Fruit fly (Drosophila melanogaster): Measurements from ENCODE around the gene CG34298.

CG34298 gene

dm6 chr3R:30023445-30023844 is 23.9 kb downstream of the CG34298 start:
- no peak for TF ChIP-seq Hr78 (GFP tag; optimal IDR thresholded peaks at IDR 0.05)
- TF ChIP-seq psq (GFP tag; optimal IDR thresholded peaks at IDR 0.05) = no peak
- TF ChIP-seq Dfd (GFP tag; optimal IDR thresholded peaks at IDR 0.05) = no peak
- no peak for TF ChIP-seq CrebA (GFP tag; optimal IDR thresholded peaks at IDR 0.05; ENCODE audit: borderline replicate concordance)
- no peak for TF ChIP-seq woc (GFP tag; optimal IDR thresholded peaks at IDR 0.05)
- TF ChIP-seq tai (GFP tag; optimal IDR thresholded peaks at IDR 0.05) = no peak
- TF ChIP-seq h (GFP tag; optimal IDR thresholded peaks at IDR 0.05) = no peak
- no peak for TF ChIP-seq Vsx2 (GFP tag; optimal IDR thresholded peaks at IDR 0.05; ENCODE audit: partially characterized antibody)
- no peak for TF ChIP-seq br (GFP tag; optimal IDR thresholded peaks at IDR 0.05)

- no peak for TF ChIP-seq dl (GFP tag; optimal IDR thresholded peaks at IDR 0.05; ENCODE audit: insufficient read depth in 1 of 2, partially characterized antibody in 2 of 2)
- TF ChIP-seq lola (GFP tag; optimal IDR thresholded peaks at IDR 0.05) = no peak
- TF ChIP-seq h (GFP tag; optimal IDR thresholded peaks at IDR 0.05) = no peak
- no peak for TF ChIP-seq sage (GFP tag; optimal IDR thresholded peaks at IDR 0.05)
- no peak for TF ChIP-seq CrebA (GFP tag; optimal IDR thresholded peaks at IDR 0.05; ENCODE audit: borderline replicate concordance)
- no peak for TF ChIP-seq brk (GFP tag; optimal IDR thresholded peaks at IDR 0.05)
- no peak for TF ChIP-seq sv (GFP tag; optimal IDR thresholded peaks at IDR 0.05)
These were observed 30.5 kb downstream of the CG34298 start for dm6 chr3R:30030061-30030460.

dm6 chr3R:30032281-30032680 is 32.7 kb downstream of the CG34298 start:
- TF ChIP-seq sv (GFP tag; optimal IDR thresholded peaks at IDR 0.05) (no peak), sage (GFP tag; optimal IDR thresholded peaks at IDR 0.05) (no peak), Vsx2 (GFP tag; optimal IDR thresholded peaks at IDR 0.05; ENCODE audit: partially characterized antibody) (no peak), fru (GFP tag; optimal IDR thresholded peaks at IDR 0.05) (no peak), N (GFP tag; optimal IDR thresholded peaks at IDR 0.05) (no peak), Dfd (GFP tag; optimal IDR thresholded peaks at IDR 0.05) (no peak), CG9705 (GFP tag; optimal IDR thresholded peaks at IDR 0.05) (no peak), br (GFP tag; optimal IDR thresholded peaks at IDR 0.05) (no peak), Rel (GFP tag; optimal IDR thresholded peaks at IDR 0.05) (no peak), Rel (tag; optimal IDR thresholded peaks at IDR 0.05) (no peak)

- TF ChIP-seq Rel (GFP tag; optimal IDR thresholded peaks at IDR 0.05) = no peak
- no peak for TF ChIP-seq Rel (tag; optimal IDR thresholded peaks at IDR 0.05)
- no peak for TF ChIP-seq usp (GFP tag; optimal IDR thresholded peaks at IDR 0.05)
- no peak for TF ChIP-seq Hr78 (GFP tag; optimal IDR thresholded peaks at IDR 0.05)
- TF ChIP-seq psq (GFP tag; optimal IDR thresholded peaks at IDR 0.05) = no peak
- TF ChIP-seq Dfd (GFP tag; optimal IDR thresholded peaks at IDR 0.05) = no peak
- TF ChIP-seq pan (optimal IDR thresholded peaks at IDR 0.05) = no peak
- no peak for TF ChIP-seq Sp1 (GFP tag; optimal IDR thresholded peaks at IDR 0.05)
- TF ChIP-seq dl (GFP tag; optimal IDR thresholded peaks at IDR 0.05; ENCODE audit: insufficient read depth in 1 of 2, partially characterized antibody in 2 of 2) = no peak
- TF ChIP-seq br (GFP tag; optimal IDR thresholded peaks at IDR 0.05) = no peak
- TF ChIP-seq rgr (GFP tag; optimal IDR thresholded peaks at IDR 0.05) = no peak
- TF ChIP-seq ey (GFP tag; optimal IDR thresholded peaks at IDR 0.05) = no peak
These were observed 37.0 kb downstream of the CG34298 start, which contains the start of gene ZIPIC for dm6 chr3R:30036609-30037008. ZIPIC (minus strand) TSS chr3R:30036870.

dm6 chr3R:30037630-30038029 is 38.0 kb downstream of the CG34298 start, which contains the start of gene ocn:
ocn (minus strand) TSS chr3R:30037730.
- TF ChIP-seq CG9705 (GFP tag; optimal IDR thresholded peaks at IDR 0.05) = no peak
- no peak for TF ChIP-seq psq (GFP tag; optimal IDR thresholded peaks at IDR 0.05)
- TF ChIP-seq lola (GFP tag; optimal IDR thresholded peaks at IDR 0.05) = no peak
- no peak for TF ChIP-seq dl (GFP tag; optimal IDR thresholded peaks at IDR 0.05; ENCODE audit: insufficient read depth in 1 of 2, partially characterized antibody in 2 of 2)
- no peak for TF ChIP-seq Mio (GFP tag; optimal IDR thresholded peaks at IDR 0.05)
- no peak for TF ChIP-seq h (GFP tag; optimal IDR thresholded peaks at IDR 0.05)
- TF ChIP-seq dsf (GFP tag; optimal IDR thresholded peaks at IDR 0.05; ENCODE audit: borderline replicate concordance) = no peak
- TF ChIP-seq CrebA (GFP tag; optimal IDR thresholded peaks at IDR 0.05; ENCODE audit: borderline replicate concordance) = no peak
- no peak for TF ChIP-seq Myc (optimal IDR thresholded peaks at IDR 0.05)
- TF ChIP-seq usp (GFP tag; optimal IDR thresholded peaks at IDR 0.05) = no peak
- no peak for TF ChIP-seq sage (GFP tag; optimal IDR thresholded peaks at IDR 0.05)
- TF ChIP-seq ey (GFP tag; optimal IDR thresholded peaks at IDR 0.05) = no peak
- no peak for TF ChIP-seq tai (GFP tag; optimal IDR thresholded peaks at IDR 0.05)
- no peak for TF ChIP-seq jim (GFP tag; optimal IDR thresholded peaks at IDR 0.05)
- TF ChIP-seq dmrt93B (GFP tag; optimal IDR thresholded peaks at IDR 0.05) = no peak
- TF ChIP-seq Abd-B (GFP tag; optimal IDR thresholded peaks at IDR 0.05) = no peak
- no peak for TF ChIP-seq GATAd (GFP tag; optimal IDR thresholded peaks at IDR 0.05)
- TF ChIP-seq rgr (GFP tag; optimal IDR thresholded peaks at IDR 0.05) = no peak
- no peak for TF ChIP-seq sv (GFP tag; optimal IDR thresholded peaks at IDR 0.05)

Measured in whole organism, wandering third instar larva.